Fruit fly (Drosophila melanogaster): Measurements from ENCODE around the gene CG7884.

DNA sequence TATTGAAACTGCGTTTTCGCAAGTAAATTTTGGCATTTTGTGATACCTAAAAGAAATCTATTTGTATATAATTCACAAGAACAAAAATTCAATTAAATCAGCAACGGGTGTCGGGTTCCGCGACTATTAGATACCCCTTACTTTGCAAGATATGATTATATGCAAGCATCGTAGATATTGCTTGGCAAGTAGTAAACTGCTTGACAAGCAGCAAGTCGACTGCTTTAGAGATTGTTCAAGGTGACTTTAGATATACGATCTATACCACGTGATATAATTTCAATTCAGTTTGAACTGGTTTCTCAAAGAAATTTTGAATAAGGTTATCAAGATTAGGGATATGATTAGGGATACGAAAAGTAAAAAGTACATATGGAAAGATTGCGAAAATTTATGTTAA, 58.0 kb downstream of the CG7884 start:
- TF ChIP-seq CG30403 (GFP tag; optimal IDR thresholded peaks at IDR 0.05) (no peak), CG18476 (GFP tag; optimal IDR thresholded peaks at IDR 0.05) (no peak), sug (tag; optimal IDR thresholded peaks at IDR 0.05) (no peak), CG9797 (GFP tag; optimal IDR thresholded peaks at IDR 0.05) (no peak), zf30C (GFP tag; optimal IDR thresholded peaks at IDR 0.05) (no peak), CG5180 (GFP tag; optimal IDR thresholded peaks at IDR 0.05) (no peak), CG2712 (tag; optimal IDR thresholded peaks at IDR 0.05) (no peak), CG18764 (GFP tag; optimal IDR thresholded peaks at IDR 0.05) (no peak), crp (GFP tag; optimal IDR thresholded peaks at IDR 0.05) (no peak), CG42726 (GFP tag; IDR thresholded peaks at IDR 0.05; ENCODE audit: partially characterized antibody) (no peak), Dfd (GFP tag; optimal IDR thresholded peaks at IDR 0.05) (peak in 1 of 2 experiments; percentile 45)

Data from whole organism, embryonic.